Worm (Caenorhabditis elegans) whole organism, L4 larva: ENCODE data around the gene F14F9.3.

Experiments used
- Y48G9A.11 ChIP-seq: fragments of 200-800 bp; sonication (Bioruptor generic); IDR thresholded peaks from 2 replicates; pipeline ENCODE4 v1.3.6; 2022; ENCODE audit warnings: missing genetic modification reagents, missing genetic modification characterization, missing compliant biosample characterization
- ama-1 ChIP-seq: fragments of 150-350 bp; optimal IDR thresholded peaks from 2 replicates; lab custom pipeline; 2014; ENCODE audit warnings: inconsistent platforms, mixed read lengths
- cey-2 ChIP-seq: sonication (generic microtip); optimal IDR thresholded peaks from 3 replicates; lab custom pipeline; 2017; ENCODE audit warnings: missing genetic modification characterization, mild to moderate bottlenecking, missing compliant biosample characterization, antibody characterized with exemption, borderline replicate concordance; ENCODE audit not compliant: insufficient read depth
- lsy-2 ChIP-seq, 2 experiments: fragments of 150-350 bp in 1 of 2; sonication (generic microtip) in 1 of 2; optimal IDR thresholded peaks; 2 replicates each; lab custom pipeline; 2014 to 2017; ENCODE audit warnings: missing biosample characterization in 2 of 2, missing genetic modification characterization in 2 of 2
- mdt-29 ChIP-seq: fragments of 200-800 bp; sonication (Bioruptor generic); IDR thresholded peaks from 2 replicates; pipeline ENCODE4 v1.3.6; 2022; ENCODE audit warnings: missing genetic modification reagents, missing genetic modification characterization, missing compliant biosample characterization
- nhr-25 ChIP-seq: sonication (generic microtip); optimal IDR thresholded peaks from 2 replicates; lab custom pipeline; 2017; ENCODE audit warnings: missing genetic modification characterization, mild to moderate bottlenecking, missing compliant biosample characterization, antibody characterized with exemption, moderate library complexity, borderline replicate concordance; ENCODE audit not compliant: insufficient read depth
- snpc-4 ChIP-seq: fragments of 150-350 bp; optimal IDR thresholded peaks from 2 replicates; lab custom pipeline; 2014; ENCODE audit warnings: missing biosample characterization, missing genetic modification characterization
- spr-1 ChIP-seq: sonication (generic microtip); optimal IDR thresholded peaks from 2 replicates; lab custom pipeline; 2016; ENCODE audit warnings: mild to moderate bottlenecking, missing genetic modification characterization, missing compliant biosample characterization
- ztf-11 ChIP-seq: fragments of 150-350 bp; optimal IDR thresholded peaks from 2 replicates; lab custom pipeline; 2014; ENCODE audit warnings: missing biosample characterization, missing genetic modification characterization
- ztf-7 ChIP-seq: fragments of 150-350 bp; optimal IDR thresholded peaks from 2 replicates; lab custom pipeline; 2014; ENCODE audit warnings: missing biosample characterization, missing genetic modification characterization

DNA sequence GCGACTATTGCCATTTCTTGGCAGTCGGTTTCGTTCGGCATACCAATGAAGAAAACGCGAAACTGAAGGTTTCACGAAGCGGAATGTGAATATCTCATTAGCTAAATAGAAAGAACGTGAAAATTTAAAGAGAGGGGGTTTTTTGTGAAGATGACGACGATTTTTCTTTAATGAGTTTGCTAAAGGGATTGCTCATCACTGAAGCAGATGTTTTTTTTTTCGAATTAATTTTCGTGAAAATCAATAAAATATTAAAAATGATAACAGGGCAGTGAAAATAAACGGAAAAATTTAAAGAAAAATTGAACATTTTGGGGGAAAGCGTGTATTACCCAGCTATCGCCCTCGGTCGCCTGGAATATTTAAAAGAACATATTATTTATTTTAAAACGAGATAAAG is 30.2 kb upstream of the F14F9.3 start, which contains the start of gene srab-3:
- TF ChIP-seq ztf-11 (tag; lab: Kevin White, UChicago), result no peak
- no peak for TF ChIP-seq Y48G9A.11 (GFP tag; lab: Robert Waterston, UW)
- no peak for TF ChIP-seq cey-2 (tag; lab: Kevin White, UChicago)
- TF ChIP-seq snpc-4 (tag; lab: Kevin White, UChicago), result no peak
- TF ChIP-seq lsy-2 (tag; optimal IDR thresholded peaks at IDR 0.05; lab: Kevin White, UChicago), result no peak
- TF ChIP-seq spr-1 (tag; lab: Kevin White, UChicago), result no peak
- no peak for TF ChIP-seq nhr-25 (tag; lab: Kevin White, UChicago)
- no peak for TF ChIP-seq ama-1 (lab: Kevin White, UChicago)
- TF ChIP-seq ztf-7 (tag; lab: Kevin White, UChicago), result no peak
- no peak for TF ChIP-seq mdt-29 (GFP tag; lab: Robert Waterston, UW)
